Worm (Caenorhabditis elegans) whole organism, young adult: Measurements from ENCODE around the gene F52H3.11.

ENCODE experiments used
- B0019.2 ChIP-seq: fragments of 200-800 bp; sonication (Bioruptor generic); conservative IDR thresholded peaks from 2 replicates; pipeline ENCODE4 v1.3.6; 2022; ENCODE audit warnings: missing genetic modification reagents, missing genetic modification characterization, missing compliant biosample characterization
- B0035.1 ChIP-seq: sonication (generic microtip); optimal IDR thresholded peaks from 2 replicates; lab custom pipeline; 2016; ENCODE audit warnings: missing genetic modification characterization, mild to moderate bottlenecking, missing compliant biosample characterization, missing genotype, missing genetic modification reagents
- F49E8.2 ChIP-seq: sonication (generic microtip); optimal IDR thresholded peaks from 3 replicates; lab custom pipeline; 2017; ENCODE audit warnings: missing genetic modification characterization, mild to moderate bottlenecking, missing compliant biosample characterization, antibody characterized with exemption, moderate library complexity; ENCODE audit not compliant: insufficient read depth
- F52B5.7 ChIP-seq: sonication (generic microtip); optimal IDR thresholded peaks from 2 replicates; lab custom pipeline; 2016; ENCODE audit warnings: mild to moderate bottlenecking, missing genetic modification characterization, missing compliant biosample characterization
- K12H6.12 ChIP-seq: fragments of 200-800 bp; sonication (Bioruptor generic); optimal IDR thresholded peaks from 2 replicates; lab custom pipeline; 2018; ENCODE audit warnings: mild to moderate bottlenecking, missing genetic modification characterization, missing compliant biosample characterization
- ZK185.1 ChIP-seq: sonication (generic microtip); optimal IDR thresholded peaks from 2 replicates; lab custom pipeline; 2016; ENCODE audit warnings: mild to moderate bottlenecking, missing genetic modification characterization, missing compliant biosample characterization; ENCODE audit not compliant: poor library complexity, severe bottlenecking
- akir-1 ChIP-seq: fragments of 200-800 bp; sonication (Bioruptor generic); optimal IDR thresholded peaks from 2 replicates; lab custom pipeline; 2018; ENCODE audit warnings: mild to moderate bottlenecking, missing genetic modification characterization, moderate library complexity, missing compliant biosample characterization
- attf-5 ChIP-seq: fragments of 200-800 bp; sonication (Bioruptor generic); optimal IDR thresholded peaks from 2 replicates; lab custom pipeline; 2018; ENCODE audit warnings: mild to moderate bottlenecking, missing genetic modification characterization, missing compliant biosample characterization
- bed-1 ChIP-seq: fragments of 200-800 bp; sonication (Bioruptor generic); IDR thresholded peaks from 2 replicates; pipeline ENCODE4 v1.3.6; 2022; ENCODE audit warnings: missing genetic modification reagents, missing genetic modification characterization, missing compliant biosample characterization
- ccch-3 ChIP-seq: fragments of 200-800 bp; sonication (Bioruptor generic); optimal IDR thresholded peaks from 2 replicates; lab custom pipeline; 2018; ENCODE audit warnings: mild to moderate bottlenecking, missing genetic modification characterization, missing compliant biosample characterization
- ceh-40 ChIP-seq: fragments of 200-800 bp; sonication (Bioruptor generic); IDR thresholded peaks from 2 replicates; pipeline ENCODE4 v1.3.6; 2022; ENCODE audit warnings: missing genetic modification characterization, missing compliant biosample characterization
- ceh-58 ChIP-seq: fragments of 200-800 bp; sonication (Bioruptor generic); IDR thresholded peaks from 2 replicates; pipeline ENCODE4 v1.3.6; 2022; ENCODE audit warnings: missing genetic modification characterization, missing compliant biosample characterization
- dox-1 ChIP-seq: fragments of 200-800 bp; sonication (Bioruptor generic); IDR thresholded peaks from 2 replicates; pipeline ENCODE4 v1.3.6; 2022; ENCODE audit warnings: missing genetic modification reagents, missing genetic modification characterization, missing compliant biosample characterization
- ekl-4 ChIP-seq: fragments of 200-800 bp; sonication (Bioruptor generic); IDR thresholded peaks from 2 replicates; pipeline ENCODE4 v1.3.6; 2022; ENCODE audit warnings: missing genetic modification reagents, missing genetic modification characterization, missing compliant biosample characterization
- hlh-26 ChIP-seq: fragments of 200-800 bp; sonication (Bioruptor generic); conservative IDR thresholded peaks from 2 replicates; pipeline ENCODE4 v1.3.6; 2022; ENCODE audit warnings: missing genetic modification reagents, missing genetic modification characterization, missing compliant biosample characterization
- hrde-1 ChIP-seq: sonication (generic microtip); optimal IDR thresholded peaks from 2 replicates; lab custom pipeline; 2016; ENCODE audit warnings: missing genetic modification characterization, mild to moderate bottlenecking, missing compliant biosample characterization, moderate library complexity, missing genotype, missing genetic modification reagents, borderline replicate concordance
- hsf-1 ChIP-seq: fragments of 200-800 bp; sonication (Bioruptor generic); IDR thresholded peaks from 2 replicates; pipeline ENCODE4 v1.3.6; 2022; ENCODE audit warnings: missing genetic modification reagents, missing genetic modification characterization, missing compliant biosample characterization
- lag-1 ChIP-seq: fragments of 200-800 bp; sonication (Bioruptor generic); IDR thresholded peaks from 2 replicates; pipeline ENCODE4 v1.3.6; 2022; ENCODE audit warnings: missing genetic modification reagents, missing genetic modification characterization, missing compliant biosample characterization
- let-526 ChIP-seq: fragments of 200-800 bp; sonication (Bioruptor generic); IDR thresholded peaks from 2 replicates; pipeline ENCODE4 v1.3.6; 2022; ENCODE audit warnings: missing genetic modification reagents, missing genetic modification characterization, missing compliant biosample characterization
- lin-35 ChIP-seq, 3 experiments: fragments of 150-350 bp in 2 of 3; sonication (generic microtip) in 1 of 3; optimal IDR thresholded peaks; 2 replicates each; lab custom pipeline; 2014 to 2018; ENCODE audit warnings: missing biosample characterization in 3 of 3, missing genetic modification characterization in 3 of 3, missing genetic modification reagents in 3 of 3
- lin-54 ChIP-seq: fragments of 200-800 bp; sonication (Bioruptor generic); optimal IDR thresholded peaks from 2 replicates; lab custom pipeline; 2018; ENCODE audit warnings: mild to moderate bottlenecking, missing genetic modification characterization, missing compliant biosample characterization
- lsl-1 ChIP-seq: fragments of 200-800 bp; sonication (Bioruptor generic); optimal IDR thresholded peaks from 2 replicates; lab custom pipeline; 2018; ENCODE audit warnings: mild to moderate bottlenecking, missing genetic modification characterization, moderate library complexity, missing compliant biosample characterization
- madf-3 ChIP-seq: fragments of 200-800 bp; sonication (Bioruptor generic); IDR thresholded peaks from 2 replicates; pipeline ENCODE4 v1.3.6; 2022; ENCODE audit warnings: missing genetic modification reagents, missing genetic modification characterization, missing compliant biosample characterization
- nfyb-1 ChIP-seq: fragments of 200-800 bp; sonication (Bioruptor generic); IDR thresholded peaks from 2 replicates; pipeline ENCODE4 v1.3.6; 2022; ENCODE audit warnings: missing genetic modification reagents, missing genetic modification characterization, missing compliant biosample characterization
- nhr-27 ChIP-seq: fragments of 200-800 bp; sonication (Bioruptor generic); optimal IDR thresholded peaks from 2 replicates; lab custom pipeline; 2018; ENCODE audit warnings: mild to moderate bottlenecking, missing genetic modification characterization, moderate library complexity, missing compliant biosample characterization
- nhr-80 ChIP-seq: sonication (generic microtip); optimal IDR thresholded peaks from 2 replicates; lab custom pipeline; 2016; ENCODE audit warnings: missing genetic modification characterization, missing compliant biosample characterization
- pha-4 ChIP-seq: fragments of 150-350 bp; sonication (generic microtip); optimal IDR thresholded peaks from 2 replicates; lab custom pipeline; 2014; ENCODE audit warnings: missing biosample characterization, missing genetic modification reagents, missing genetic modification characterization
- repo-1 ChIP-seq: sonication (generic microtip); optimal IDR thresholded peaks from 2 replicates; lab custom pipeline; 2017; ENCODE audit warnings: mild to moderate bottlenecking, missing genetic modification characterization, missing compliant biosample characterization
- tlf-1 ChIP-seq: fragments of 200-800 bp; sonication (Bioruptor generic); optimal IDR thresholded peaks from 2 replicates; lab custom pipeline; 2018; ENCODE audit warnings: mild to moderate bottlenecking, missing genetic modification characterization, missing compliant biosample characterization
- ztf-26 ChIP-seq: sonication (generic microtip); optimal IDR thresholded peaks from 2 replicates; lab custom pipeline; 2017; ENCODE audit warnings: missing genetic modification characterization, missing compliant biosample characterization
- ztf-3 ChIP-seq: fragments of 200-800 bp; sonication (Bioruptor generic); optimal IDR thresholded peaks from 2 replicates; lab custom pipeline; 2018; ENCODE audit warnings: mild to moderate bottlenecking, missing genetic modification characterization, missing compliant biosample characterization

Gene F52H3.11

DNA sequence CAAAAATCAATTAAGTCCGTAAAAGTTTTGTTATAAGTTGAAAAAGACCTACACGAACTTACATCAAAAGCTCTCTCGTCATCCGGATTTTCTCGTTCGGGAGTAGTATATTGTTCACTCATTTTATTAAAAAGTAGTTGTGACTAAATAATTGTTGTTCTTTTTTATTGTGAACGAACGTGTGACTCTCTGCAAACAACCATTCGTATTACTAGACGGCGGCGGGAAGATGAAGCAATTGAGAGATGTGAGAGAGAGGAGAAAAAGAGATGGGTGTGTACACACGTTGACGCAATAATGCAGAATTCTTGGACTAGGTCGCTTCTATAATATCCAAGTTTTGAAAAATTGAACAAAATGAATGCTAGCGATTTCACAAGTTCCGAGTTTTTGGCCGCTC lies at the start of gene F52H3.11, which contains the start of gene bath-38:
Gene F52H3.11 (minus strand): TSS at position 203 of the 400 bp plus-strand sequence.
Gene bath-38 (minus strand): TSS at position 310 of the 400 bp plus-strand sequence.
- TF ChIP-seq lin-35 (GFP tag; optimal IDR thresholded peaks at IDR 0.05; lab: Kevin White, UChicago) (no peak), attf-5 (GFP tag; lab: Kevin White, UChicago) (peak; percentile 22), ztf-26 (tag; lab: Kevin White, UChicago) (no peak), pha-4 (tag; lab: Kevin White, UChicago) (peak; percentile 22), nhr-80 (tag; lab: Kevin White, UChicago) (peak; percentile 23), F52B5.7 (tag; lab: Kevin White, UChicago) (no peak), ceh-40 (GFP tag; lab: Robert Waterston, UW) (no peak), lag-1 (no peak), madf-3 (GFP tag; lab: Robert Waterston, UW) (no peak), ekl-4 (GFP tag; lab: Robert Waterston, UW) (no peak), nhr-27 (tag; lab: Kevin White, UChicago) (no peak), repo-1 (tag; lab: Kevin White, UChicago) (no peak)

DNA sequence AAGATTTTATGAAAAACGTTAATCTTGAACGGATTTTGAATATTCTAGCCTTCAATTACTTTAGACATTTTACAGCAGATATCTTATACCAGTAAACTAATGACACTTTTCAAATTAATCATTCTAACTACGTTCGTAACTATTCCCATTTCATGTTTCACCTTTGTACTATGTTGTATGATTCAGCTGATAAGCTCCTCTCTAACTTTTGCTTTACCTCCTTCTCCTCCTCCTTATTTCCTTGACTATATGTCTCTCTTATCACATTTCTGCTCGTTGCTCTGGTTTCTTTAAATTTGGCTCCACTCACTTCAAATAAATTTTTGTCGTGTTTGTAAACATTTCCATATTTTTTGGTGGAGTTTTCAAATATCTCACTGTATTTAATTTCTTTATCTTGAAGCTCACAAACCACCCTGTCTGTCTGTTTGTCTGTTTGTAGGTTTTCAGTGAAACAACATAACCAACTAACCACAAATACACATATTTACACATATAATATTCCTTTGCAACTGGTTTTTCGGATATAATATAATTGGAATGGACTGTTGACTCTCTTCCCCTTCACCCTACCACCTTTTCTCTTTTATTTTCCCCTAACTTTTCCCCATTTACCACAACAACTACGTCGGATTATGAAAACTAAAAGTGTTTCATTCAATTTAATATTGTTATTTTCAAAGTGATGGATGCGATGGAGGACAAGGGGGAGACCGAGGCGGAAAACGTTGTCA lies 49.4 kb upstream of the F52H3.11 start, which contains the start of gene lact-2:
Gene lact-2 (plus strand): TSS at position 684 of the 734 bp plus-strand sequence.
- TF ChIP-seq hrde-1 (tag; lab: Kevin White, UChicago), result no peak
- peak; percentile 78 for TF ChIP-seq nhr-80 (tag; lab: Kevin White, UChicago)
- no peak for TF ChIP-seq nfyb-1 (GFP tag; lab: Robert Waterston, UW)

DNA sequence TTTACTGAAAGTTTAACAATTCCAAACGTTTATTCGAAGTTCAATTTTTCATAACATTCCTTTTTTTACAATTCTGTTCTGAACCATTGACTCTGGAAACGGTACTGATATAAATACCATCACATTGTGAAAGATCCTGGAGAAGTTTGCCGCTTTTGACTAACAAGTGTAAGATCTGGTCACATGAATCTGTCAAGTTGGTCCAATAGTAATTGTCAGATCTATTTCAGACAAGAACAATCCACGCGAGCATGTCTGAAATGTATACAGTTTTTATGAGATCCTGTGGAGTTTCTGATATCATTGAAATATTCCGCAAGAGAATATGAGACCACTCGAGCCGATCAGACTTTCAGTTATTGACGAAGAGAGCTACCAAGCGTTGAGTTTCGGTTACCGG lies 48.2 kb upstream of the F52H3.11 start:
- no peak for TF ChIP-seq ZK185.1 (tag; lab: Kevin White, UChicago)
- TF ChIP-seq hrde-1 (tag; lab: Kevin White, UChicago), result no peak
- TF ChIP-seq ceh-58 (GFP tag; lab: Robert Waterston, UW), result no peak
- TF ChIP-seq tlf-1, result no peak
- no peak for TF ChIP-seq lsl-1
- no peak for TF ChIP-seq lin-54 (GFP tag; lab: Kevin White, UChicago)
- TF ChIP-seq ztf-3 (GFP tag; lab: Kevin White, UChicago), result no peak
- TF ChIP-seq nhr-27 (tag; lab: Kevin White, UChicago), result no peak
- TF ChIP-seq let-526 (GFP tag; lab: Robert Waterston, UW), result no peak
- no peak for TF ChIP-seq ccch-3 (GFP tag; lab: Kevin White, UChicago)
- no peak for TF ChIP-seq hlh-26 (GFP tag; lab: Robert Waterston, UW)
- TF ChIP-seq dox-1 (GFP tag; lab: Robert Waterston, UW), result no peak
- TF ChIP-seq akir-1 (GFP tag; lab: Kevin White, UChicago), result no peak
- no peak for TF ChIP-seq bed-1
- no peak for TF ChIP-seq B0019.2
- TF ChIP-seq B0035.1 (tag; lab: Kevin White, UChicago), result no peak
- TF ChIP-seq F49E8.2 (tag; lab: Kevin White, UChicago), result no peak

DNA sequence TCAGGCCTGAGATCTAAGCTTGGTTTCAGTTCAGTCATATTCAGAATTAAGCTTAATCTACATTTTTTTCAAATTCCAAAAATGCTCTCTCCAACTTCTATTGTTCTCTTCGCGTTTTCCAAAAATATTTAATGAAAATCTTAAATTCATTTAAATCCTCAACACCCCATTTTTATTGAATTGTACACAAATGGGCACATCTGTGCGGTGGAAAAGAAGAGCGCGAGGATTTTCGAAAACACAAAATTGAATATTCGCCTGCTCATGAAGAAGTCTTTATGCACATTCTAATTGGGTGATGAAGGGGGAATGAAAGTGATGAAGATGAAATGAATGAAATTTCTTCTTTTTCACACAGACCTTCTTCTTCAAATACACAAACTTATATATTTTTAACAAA lies 39.5 kb upstream of the F52H3.11 start:
- TF ChIP-seq K12H6.12 (tag; lab: Kevin White, UChicago) (no peak), hsf-1 (GFP tag; lab: Robert Waterston, UW) (0 out of 2 replicates have a peak, but pooled peaks have one; percentile 12)
